Fruit fly (Drosophila melanogaster): ENCODE data around the gene YL-1.

YL-1 gene

dm6 chr2L:10967257-10968008, 2.8 kb upstream of the YL-1 start (continued):
- TF ChIP-seq Xrp1 (GFP tag; IDR thresholded peaks at IDR 0.05) (no peak), CG8478 (optimal IDR thresholded peaks at IDR 0.05) (no peak), nerfin-1 (tag; optimal IDR thresholded peaks at IDR 0.05) (no peak), CG14710 (tag; optimal IDR thresholded peaks at IDR 0.05) (no peak), Gsc (GFP tag; IDR thresholded peaks at IDR 0.05) (no peak), lmd (GFP tag; IDR thresholded peaks at IDR 0.05) (no peak), zf30C (GFP tag; optimal IDR thresholded peaks at IDR 0.05) (no peak), gfzf (GFP tag; optimal IDR thresholded peaks at IDR 0.05) (no peak), Ets97D (GFP tag; optimal IDR thresholded peaks at IDR 0.05) (no peak), rib (GFP tag; IDR thresholded peaks at IDR 0.05) (peak; percentile 37; the same call in 1 of the 2 replicates), Gug (GFP tag; IDR thresholded peaks at IDR 0.05) (no peak), CG2678 (tag; optimal IDR thresholded peaks at IDR 0.05) (no peak), CG1832 (GFP tag; optimal IDR thresholded peaks at IDR 0.05) (no peak), CG18011 (GFP tag; optimal IDR thresholded peaks at IDR 0.05) (no peak), CG6813 (GFP tag; optimal IDR thresholded peaks at IDR 0.05) (no peak), pho (GFP tag; optimal IDR thresholded peaks at IDR 0.05) (no peak), eve (GFP tag; optimal IDR thresholded peaks at IDR 0.05) (no peak), CG9437 (GFP tag; optimal IDR thresholded peaks at IDR 0.05) (no peak), CG8924 (tag; optimal IDR thresholded peaks at IDR 0.05) (no peak), CG6683 (GFP tag; optimal IDR thresholded peaks at IDR 0.05) (no peak), CG7786 (GFP tag; optimal IDR thresholded peaks at IDR 0.05) (no peak), CG7928 (GFP tag; optimal IDR thresholded peaks at IDR 0.05) (no peak), CG7745 (tag; optimal IDR thresholded peaks at IDR 0.05) (no peak), CG1024 (GFP tag; IDR thresholded peaks at IDR 0.05) (no peak), tgo (GFP tag; IDR thresholded peaks at IDR 0.05) (no peak), D19B (GFP tag; optimal IDR thresholded peaks at IDR 0.05) (no peak), CG2712 (tag; optimal IDR thresholded peaks at IDR 0.05) (peak; percentile 25), Sox102F (GFP tag; optimal IDR thresholded peaks at IDR 0.05) (no peak), dmrt11E (tag; optimal IDR thresholded peaks at IDR 0.05) (no peak), onecut (GFP tag; IDR thresholded peaks at IDR 0.05) (no peak), Neu2 (GFP tag; optimal IDR thresholded peaks at IDR 0.05; ENCODE audit: borderline replicate concordance) (no peak), CoRest (tag; optimal IDR thresholded peaks at IDR 0.05) (no peak), CG1529 (GFP tag; optimal IDR thresholded peaks at IDR 0.05) (no peak), dm (GFP tag; optimal IDR thresholded peaks at IDR 0.05) (peak; percentile 66), sisA (GFP tag; IDR thresholded peaks at IDR 0.05) (no peak), CG9215 (GFP tag; IDR thresholded peaks at IDR 0.05) (no peak), gsb (GFP tag; IDR thresholded peaks at IDR 0.05) (no peak), run (tag; optimal IDR thresholded peaks at IDR 0.05) (no peak), nau (GFP tag; optimal IDR thresholded peaks at IDR 0.05) (peak; percentile 40), row (GFP tag; IDR thresholded peaks at IDR 0.05) (peak; percentile 77), wek (GFP tag; optimal IDR thresholded peaks at IDR 0.05) (no peak), Atf6 (GFP tag; IDR thresholded peaks at IDR 0.05) (no peak), HLH3B (GFP tag; IDR thresholded peaks at IDR 0.05) (0 out of 2 replicates have a peak, but pooled peaks have one; percentile 18), CG10209 (GFP tag; optimal IDR thresholded peaks at IDR 0.05) (no peak), tap (tag; optimal IDR thresholded peaks at IDR 0.05) (no peak), H15 (GFP tag; IDR thresholded peaks at IDR 0.05) (no peak), exex (tag; optimal IDR thresholded peaks at IDR 0.05) (peak; percentile 40), Lpt (GFP tag; optimal IDR thresholded peaks at IDR 0.05) (no peak), CG6791 (GFP tag; IDR thresholded peaks at IDR 0.05; ENCODE audit: partially characterized antibody) (peak; percentile 46; the same call in 2 of the 3 replicates), CG14965 (GFP tag; optimal IDR thresholded peaks at IDR 0.05; ENCODE audit: borderline replicate concordance) (no peak)
